Worm (Caenorhabditis elegans): Measurements from ENCODE around the gene ugt-22.

DNA sequence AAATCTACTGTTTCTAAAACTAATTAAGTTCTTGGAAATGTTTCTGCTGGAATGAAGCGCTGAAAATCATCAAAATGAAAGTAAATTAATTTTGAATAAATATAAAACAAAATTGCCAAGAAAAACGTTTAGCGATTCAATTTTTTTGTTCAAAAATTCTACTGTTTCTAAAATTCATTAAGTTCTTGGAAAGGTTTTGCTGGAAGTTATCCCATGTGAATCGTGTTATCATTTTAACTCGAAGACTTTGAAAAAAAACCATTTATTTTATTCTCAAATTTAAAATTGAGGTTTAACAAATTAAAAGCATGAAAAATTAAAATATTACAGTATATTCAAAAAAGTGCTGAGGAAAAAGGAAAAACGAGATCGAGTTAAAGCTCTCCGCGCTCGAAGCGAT lies 45.8 kb downstream of the ugt-22 start:
- no peak for TF ChIP-seq ham-2 (GFP tag; optimal IDR thresholded peaks at IDR 0.05)
- no peak for TF ChIP-seq mls-2 (tag; optimal IDR thresholded peaks at IDR 0.05)
- no peak for TF ChIP-seq elt-3 (tag; optimal IDR thresholded peaks at IDR 0.05)
- TF ChIP-seq mep-1 (tag; optimal IDR thresholded peaks at IDR 0.05), result no peak
- no peak for TF ChIP-seq lsy-2 (tag; optimal IDR thresholded peaks at IDR 0.05)
- TF ChIP-seq elt-1 (tag; optimal IDR thresholded peaks at IDR 0.05; ENCODE audit: borderline replicate concordance, insufficient read depth), result no peak
- TF ChIP-seq pha-4 (tag; optimal IDR thresholded peaks at IDR 0.05), result no peak
- TF ChIP-seq nhr-28 (tag; optimal IDR thresholded peaks at IDR 0.05), result no peak
